Fruit fly (Drosophila melanogaster) whole organism, prepupa: ENCODE measurements around the gene CG15027.

Source experiments
- Blimp-1 ChIP-seq: fragments of 200-800 bp; sonication (Bioruptor generic); optimal IDR thresholded peaks from 3 replicates; lab custom pipeline; 2017; ENCODE audit warnings: missing biosample characterization, missing genetic modification characterization, mild to moderate bottlenecking, moderate library complexity, missing genetic modification reagents
- CG11762 ChIP-seq: fragments of 200-800 bp; sonication (Bioruptor generic); optimal IDR thresholded peaks from 3 replicates; lab custom pipeline; 2016; ENCODE audit warnings: missing biosample characterization, missing genetic modification characterization; ENCODE audit not compliant: insufficient read depth
- CG15336 ChIP-seq: fragments of 200-800 bp; sonication (Bioruptor generic); IDR thresholded peaks from 2 replicates; pipeline ENCODE4 v1.3.6; 2022; ENCODE audit warnings: missing biosample characterization, missing genetic modification characterization
- CG1621 ChIP-seq: fragments of 200-800 bp; sonication (Bioruptor generic); optimal IDR thresholded peaks from 3 replicates; lab custom pipeline; 2018; ENCODE audit warnings: missing biosample characterization, mild to moderate bottlenecking, missing genetic modification characterization
- CG16779 ChIP-seq: fragments of 200-800 bp; sonication (Bioruptor generic); optimal IDR thresholded peaks from 3 replicates; lab custom pipeline; 2017; ENCODE audit warnings: missing biosample characterization, mild to moderate bottlenecking, missing genetic modification characterization
- CG34406 ChIP-seq: fragments of 200-800 bp; sonication (Bioruptor generic); optimal IDR thresholded peaks from 3 replicates; lab custom pipeline; 2016; ENCODE audit warnings: missing biosample characterization, missing genetic modification characterization
- CG3919 ChIP-seq: fragments of 200-800 bp; sonication (Bioruptor generic); optimal IDR thresholded peaks from 3 replicates; lab custom pipeline; 2016; ENCODE audit warnings: missing biosample characterization, missing genetic modification characterization
- CG7368 ChIP-seq: fragments of 200-800 bp; sonication (Bioruptor generic); optimal IDR thresholded peaks from 3 replicates; lab custom pipeline; 2016; ENCODE audit warnings: missing biosample characterization, missing genetic modification characterization
- CG8119 ChIP-seq: fragments of 200-800 bp; sonication (Bioruptor generic); IDR thresholded peaks from 3 replicates; pipeline ENCODE4 v1.3.6; 2022; ENCODE audit warnings: missing biosample characterization, missing genetic modification characterization
- CG8319 ChIP-seq: fragments of 200-800 bp; sonication (Bioruptor generic); optimal IDR thresholded peaks from 3 replicates; lab custom pipeline; 2016; ENCODE audit warnings: missing biosample characterization, missing genetic modification characterization
- CG8632 ChIP-seq: fragments of 200-800 bp; sonication (Bioruptor generic); optimal IDR thresholded peaks from 3 replicates; lab custom pipeline; 2016; ENCODE audit warnings: missing biosample characterization, missing genetic modification characterization
- Ets21C ChIP-seq: fragments of 200-800 bp; sonication (Bioruptor generic); optimal IDR thresholded peaks from 3 replicates; lab custom pipeline; 2016; ENCODE audit warnings: missing biosample characterization, missing genetic modification characterization
- Ets96B ChIP-seq: fragments of 200-800 bp; optimal IDR thresholded peaks from 2 replicates; lab custom pipeline; 2019; ENCODE audit warnings: missing biosample characterization, mild to moderate bottlenecking, missing genetic modification characterization, moderate library complexity
- Gug ChIP-seq: fragments of 200-800 bp; sonication (Bioruptor generic); IDR thresholded peaks from 2 replicates; pipeline ENCODE4 v1.3.6; 2022; ENCODE audit warnings: missing biosample characterization, missing genetic modification characterization
- Hr38 ChIP-seq: sonication (Bioruptor generic); optimal IDR thresholded peaks from 2 replicates; lab custom pipeline; 2016; ENCODE audit warnings: missing biosample characterization, missing genetic modification characterization
- Hr39 ChIP-seq: fragments of 200-800 bp; sonication (Bioruptor generic); optimal IDR thresholded peaks from 2 replicates; lab custom pipeline; 2016; ENCODE audit warnings: missing biosample characterization, missing genetic modification characterization
- Hr4 ChIP-seq: fragments of 200-800 bp; sonication (Bioruptor generic); optimal IDR thresholded peaks from 3 replicates; lab custom pipeline; 2016; ENCODE audit warnings: missing biosample characterization, missing genetic modification characterization
- Lpt ChIP-seq: fragments of 200-800 bp; sonication (Bioruptor generic); optimal IDR thresholded peaks from 3 replicates; lab custom pipeline; 2016; ENCODE audit warnings: missing biosample characterization, missing genetic modification characterization
- OdsH ChIP-seq: fragments of 200-800 bp; sonication (Bioruptor generic); optimal IDR thresholded peaks from 3 replicates; lab custom pipeline; 2016; ENCODE audit warnings: missing biosample characterization, missing genetic modification characterization
- Sox102F ChIP-seq: fragments of 200-800 bp; sonication (Bioruptor generic); optimal IDR thresholded peaks from 2 replicates; lab custom pipeline; 2016; ENCODE audit warnings: missing biosample characterization, mild to moderate bottlenecking, missing genetic modification characterization
- Sox14 ChIP-seq: fragments of 200-800 bp; sonication (Bioruptor generic); optimal IDR thresholded peaks from 3 replicates; lab custom pipeline; 2016; ENCODE audit warnings: missing biosample characterization, missing genetic modification characterization
- Sox15 ChIP-seq: fragments of 200-800 bp; sonication (Bioruptor generic); optimal IDR thresholded peaks from 3 replicates; lab custom pipeline; 2016; ENCODE audit warnings: missing biosample characterization, missing genetic modification characterization
- achi ChIP-seq: fragments of 200-800 bp; sonication (Bioruptor generic); optimal IDR thresholded peaks from 3 replicates; lab custom pipeline; 2016; ENCODE audit warnings: missing biosample characterization, missing genetic modification characterization
- acj6 ChIP-seq: fragments of 200-800 bp; sonication (Bioruptor generic); optimal IDR thresholded peaks from 3 replicates; lab custom pipeline; 2016; ENCODE audit warnings: missing biosample characterization, missing genetic modification characterization
- cyc ChIP-seq: fragments of 200-800 bp; sonication (Bioruptor generic); optimal IDR thresholded peaks from 3 replicates; lab custom pipeline; 2016; ENCODE audit warnings: missing biosample characterization, missing genetic modification characterization
- dac ChIP-seq: fragments of 200-800 bp; sonication (Bioruptor generic); optimal IDR thresholded peaks from 2 replicates; lab custom pipeline; 2017; ENCODE audit warnings: missing biosample characterization, mild to moderate bottlenecking, missing genetic modification characterization
- dsx ChIP-seq: fragments of 200-800 bp; optimal IDR thresholded peaks from 3 replicates; lab custom pipeline; 2019; ENCODE audit warnings: missing biosample characterization, mild to moderate bottlenecking, missing genetic modification characterization, moderate library complexity; ENCODE audit not compliant: poor library complexity, severe bottlenecking
- eg ChIP-seq: fragments of 200-800 bp; sonication (Bioruptor generic); IDR thresholded peaks from 3 replicates; pipeline ENCODE4 v1.3.6; 2022; ENCODE audit warnings: missing biosample characterization, missing genetic modification characterization
- fd59A ChIP-seq: fragments of 200-800 bp; sonication (Bioruptor generic); optimal IDR thresholded peaks from 2 replicates; lab custom pipeline; 2017; ENCODE audit warnings: missing biosample characterization, mild to moderate bottlenecking, missing genetic modification characterization, missing genetic modification reagents
- lz ChIP-seq: fragments of 200-800 bp; sonication (Bioruptor generic); optimal IDR thresholded peaks from 3 replicates; lab custom pipeline; 2016; ENCODE audit warnings: missing biosample characterization, missing genetic modification characterization
- pdm3 ChIP-seq: fragments of 200-800 bp; sonication (Bioruptor generic); optimal IDR thresholded peaks from 3 replicates; lab custom pipeline; 2016; ENCODE audit warnings: missing biosample characterization, missing genetic modification characterization
- salr ChIP-seq, 2 experiments: fragments of 200-800 bp; sonication (Bioruptor generic); optimal IDR thresholded peaks; 3 replicates each; lab custom pipeline; 2016 to 2018; ENCODE audit warnings: missing biosample characterization in 2 of 2, missing genetic modification characterization in 2 of 2, mild to moderate bottlenecking in 1 of 2
- ss ChIP-seq, 2 experiments: fragments of 200-800 bp; sonication (Bioruptor generic); optimal IDR thresholded peaks; 2 replicates in 1 of 2; 3 replicates in 1 of 2; lab custom pipeline; 2017 to 2018; ENCODE audit warnings: mild to moderate bottlenecking in 2 of 2, missing biosample characterization in 2 of 2, missing genetic modification characterization in 2 of 2, moderate library complexity in 1 of 2
- svp ChIP-seq: fragments of 200-800 bp; sonication (Bioruptor generic); peaks from one replicate; lab custom pipeline; 2016; ENCODE audit warnings: missing biosample characterization, missing genetic modification characterization
- topi ChIP-seq: fragments of 200-800 bp; sonication (Bioruptor generic); optimal IDR thresholded peaks from 3 replicates; lab custom pipeline; 2016; ENCODE audit warnings: missing biosample characterization, missing genetic modification characterization

The CG15027 gene

DNA sequence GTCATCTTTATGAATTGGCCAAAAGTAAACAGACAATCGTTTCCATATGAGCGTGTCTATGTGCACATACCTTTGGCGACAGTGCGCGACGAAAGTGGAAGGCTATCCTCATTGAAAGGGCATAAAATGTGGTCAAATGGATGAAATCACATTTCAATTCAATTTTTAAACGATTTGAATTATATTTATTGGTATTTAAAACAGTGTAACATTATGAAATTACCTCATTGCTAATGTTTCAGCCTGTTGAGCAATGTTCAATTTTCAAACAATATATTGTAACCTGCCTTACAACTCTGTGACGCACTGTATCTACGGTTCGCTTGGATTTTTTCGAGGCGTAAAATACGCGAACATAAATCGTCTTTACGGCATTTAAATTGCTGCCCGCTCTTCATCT is 34.5 kb upstream of the CG15027 start (continued):
- TF ChIP-seq pdm3 (peak; percentile 19), CG7368 (no peak), Gug (no peak), cyc (GFP tag; lab: Kevin White, UChicago) (no peak), CG34406 (GFP tag; lab: Kevin White, UChicago) (no peak), Sox102F (GFP tag; lab: Kevin White, UChicago) (no peak), Hr38 (GFP tag; lab: Kevin White, UChicago) (no peak), Hr39 (GFP tag; lab: Kevin White, UChicago) (no peak), CG8119 (GFP tag; lab: Robert Waterston, UW) (peak; percentile 56), Blimp-1 (GFP tag; lab: Kevin White, UChicago) (no peak), fd59A (no peak)
- TF ChIP-seq, all 60 proteins: peak for 10

DNA sequence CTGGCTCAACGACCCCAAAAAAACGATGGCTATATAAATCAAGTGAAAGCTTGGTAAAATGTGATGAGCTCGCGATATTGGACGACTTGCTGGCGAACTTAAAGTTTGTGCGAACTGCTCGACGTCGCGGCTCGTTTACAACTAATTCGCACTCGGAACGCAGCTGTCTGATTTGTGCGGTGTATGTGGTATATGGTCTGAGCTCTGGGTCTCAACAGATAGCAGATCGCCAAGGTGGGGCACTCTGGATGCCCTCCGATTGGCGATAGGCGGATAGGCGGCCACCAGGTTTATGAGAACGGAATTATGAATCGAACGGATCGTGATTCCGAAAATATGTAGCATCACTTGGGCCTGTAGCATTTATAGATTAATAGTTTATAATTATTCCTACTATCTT is 30.8 kb upstream of the CG15027 start, which contains the start of gene Cyp4s3:
TSS of gene Cyp4s3 (minus strand) at position 146 of the 400 bp plus-strand sequence.
- TF ChIP-seq dac (GFP tag; lab: Kevin White, UChicago) (no peak), svp (GFP tag; lab: Kevin White, UChicago) (peak; percentile 92)

DNA sequence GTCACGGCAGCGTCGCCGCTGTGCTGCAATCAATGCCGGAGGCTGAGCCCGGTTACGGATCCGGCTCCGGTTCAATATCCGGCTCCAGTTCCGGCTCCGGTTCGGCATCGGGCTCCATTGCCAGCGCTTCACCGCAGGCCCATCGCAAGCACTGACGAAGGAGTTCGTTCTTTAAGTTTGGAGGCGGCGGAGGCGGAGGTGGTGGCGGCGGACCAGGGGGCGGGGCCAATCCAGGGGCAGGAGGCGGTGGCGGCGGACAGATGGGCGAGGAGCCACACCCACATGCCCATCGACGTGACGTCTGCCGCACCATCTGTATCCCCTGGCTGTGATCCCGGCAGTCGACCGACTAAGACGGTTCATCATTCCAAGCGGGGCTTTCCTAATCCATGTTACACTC is 26.3 kb upstream of the CG15027 start:
- no peak for TF ChIP-seq CG8632 (GFP tag; lab: Kevin White, UChicago)
- TF ChIP-seq fd59A = no peak
- no peak for TF ChIP-seq Sox102F (GFP tag; lab: Kevin White, UChicago)
- TF ChIP-seq dsx = no peak
- no peak for TF ChIP-seq Ets96B (tag; lab: Kevin White, UChicago)
- no peak for TF ChIP-seq Blimp-1 (GFP tag; lab: Kevin White, UChicago)
- TF ChIP-seq OdsH = no peak
- TF ChIP-seq CG16779 (tag; lab: Kevin White, UChicago) = no peak
- TF ChIP-seq Lpt (GFP tag; lab: Kevin White, UChicago) = no peak
- no peak for TF ChIP-seq svp (GFP tag; lab: Kevin White, UChicago)
- TF ChIP-seq cyc (GFP tag; lab: Kevin White, UChicago) = no peak
- no peak for TF ChIP-seq salr (GFP tag; optimal IDR thresholded peaks at IDR 0.05; lab: Kevin White, UChicago)
- no peak for TF ChIP-seq CG1621 (tag; lab: Kevin White, UChicago)
- TF ChIP-seq Ets21C = no peak
- TF ChIP-seq pdm3 = no peak
- TF ChIP-seq Sox14 (GFP tag; lab: Kevin White, UChicago) = no peak
- TF ChIP-seq CG15336 (GFP tag; lab: Robert Waterston, UW) = no peak
- no peak for TF ChIP-seq ss (GFP tag; optimal IDR thresholded peaks at IDR 0.05; lab: Kevin White, UChicago)
- TF ChIP-seq lz (GFP tag; lab: Kevin White, UChicago) = no peak

DNA sequence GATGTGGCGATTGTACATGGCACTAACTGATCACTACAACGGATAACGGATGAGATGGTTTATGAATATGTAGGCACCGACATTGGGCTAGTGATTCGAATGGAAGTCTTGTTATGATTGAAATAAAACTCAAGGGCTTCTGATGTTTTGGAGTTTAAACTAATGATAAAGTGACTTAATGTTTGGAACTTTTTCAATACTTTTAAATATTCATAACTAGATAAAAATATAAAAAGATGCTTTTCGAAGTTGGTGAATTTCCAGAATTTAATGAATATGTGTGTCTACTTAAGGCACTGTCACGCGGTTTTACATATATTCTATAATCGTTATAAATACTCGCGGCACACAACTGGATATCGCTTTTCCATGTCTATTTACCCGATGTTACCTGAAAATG is 10.3 kb upstream of the CG15027 start, which contains the start of gene CG9072:
TSS of gene CG9072 (minus strand) at position 101 of the 400 bp plus-strand sequence.
- TF ChIP-seq CG3919 = no peak
- no peak for TF ChIP-seq Hr4
- TF ChIP-seq Sox15 (GFP tag; lab: Kevin White, UChicago) = no peak
- no peak for TF ChIP-seq ss (GFP tag; optimal IDR thresholded peaks at IDR 0.05; lab: Kevin White, UChicago)
- TF ChIP-seq svp (GFP tag; lab: Kevin White, UChicago) = no peak
- no peak for TF ChIP-seq dsx
- TF ChIP-seq achi = no peak
- no peak for TF ChIP-seq Hr39 (GFP tag; lab: Kevin White, UChicago)
- no peak for TF ChIP-seq CG8319
- no peak for TF ChIP-seq acj6 (GFP tag; lab: Kevin White, UChicago)
- no peak for TF ChIP-seq lz (GFP tag; lab: Kevin White, UChicago)
- TF ChIP-seq CG8632 (GFP tag; lab: Kevin White, UChicago) = no peak
- TF ChIP-seq CG11762 (GFP tag; lab: Kevin White, UChicago) = no peak
- TF ChIP-seq topi (GFP tag; lab: Kevin White, UChicago) = no peak
- no peak for TF ChIP-seq eg
